Fruit fly (Drosophila melanogaster): ENCODE measurements around the gene CG14408.
A peak's percentile ranks its signal among the peaks of the same experiment; 100 is the strongest.

The CG14408 gene

dm6 chrX:14841893-14842505 is 10.2 kb upstream of the CG14408 start (continued):
- TF ChIP-seq CG43689 (GFP tag; IDR thresholded peaks at IDR 0.05) (no peak), CG13424 (tag; optimal IDR thresholded peaks at IDR 0.05) (peak; percentile 7), fd102C (GFP tag; optimal IDR thresholded peaks at IDR 0.05) (no peak), gem (tag; optimal IDR thresholded peaks at IDR 0.05) (peak; percentile 5), CG8388 (GFP tag; optimal IDR thresholded peaks at IDR 0.05) (peak; percentile 42), NFAT (GFP tag; IDR thresholded peaks at IDR 0.05) (no peak), Ets65A (GFP tag) (no peak), tap (tag; optimal IDR thresholded peaks at IDR 0.05) (no peak), Dbx (GFP tag; IDR thresholded peaks at IDR 0.05) (0 out of 3 replicates have a peak, but pooled peaks have one; percentile 21), CG31441 (GFP tag; IDR thresholded peaks at IDR 0.05) (0 out of 2 replicates have a peak, but pooled peaks have one; percentile 10), sr (GFP tag; IDR thresholded peaks at IDR 0.05) (no peak), CG4360 (GFP tag; IDR thresholded peaks at IDR 0.05) (no peak), Camta (GFP tag; optimal IDR thresholded peaks at IDR 0.05) (no peak), Optix (GFP tag; IDR thresholded peaks at IDR 0.05) (0 out of 3 replicates have a peak, but pooled peaks have one; percentile 28), CG11504 (tag; optimal IDR thresholded peaks at IDR 0.05) (peak; percentile 11), CG7987 (GFP tag; optimal IDR thresholded peaks at IDR 0.05) (no peak), CG2678 (tag; optimal IDR thresholded peaks at IDR 0.05) (peak; percentile 8), onecut (GFP tag; IDR thresholded peaks at IDR 0.05) (peak; percentile 44), hth (optimal IDR thresholded peaks at IDR 0.05) (no peak), caup (GFP tag; optimal IDR thresholded peaks at IDR 0.05; ENCODE audit: severe bottlenecking) (peak; percentile 1), CG4730 (GFP tag; IDR thresholded peaks at IDR 0.05) (no peak), unpg (GFP tag; optimal IDR thresholded peaks at IDR 0.05) (peak; percentile 2), Dip2 (GFP tag; IDR thresholded peaks at IDR 0.05) (no peak), knrl (GFP tag; IDR thresholded peaks at IDR 0.05; ENCODE audit: partially characterized antibody) (0 out of 3 replicates have a peak, but pooled peaks have one; percentile 16), vfl (GFP tag; optimal IDR thresholded peaks at IDR 0.05) (no peak), crp (GFP tag; optimal IDR thresholded peaks at IDR 0.05) (no peak), Lim3 (GFP tag; IDR thresholded peaks at IDR 0.05) (no peak), H2.0 (GFP tag; IDR thresholded peaks at IDR 0.05) (0 out of 2 replicates have a peak, but pooled peaks have one; percentile 20), HLH3B (GFP tag; IDR thresholded peaks at IDR 0.05) (peak; percentile 34; the same call in 1 of the 2 replicates), esg (GFP tag; conservative IDR thresholded peaks at IDR 0.05) (no peak), Dfd (GFP tag; optimal IDR thresholded peaks at IDR 0.05) (no peak), Trl (optimal IDR thresholded peaks at IDR 0.05) (no peak), Trl (GFP tag; optimal IDR thresholded peaks at IDR 0.05) (no peak), Ets97D (GFP tag; optimal IDR thresholded peaks at IDR 0.05) (peak; percentile 47), bsh (GFP tag; optimal IDR thresholded peaks at IDR 0.05) (peak in 1 of 2 experiments; percentile 21), phol (tag; optimal IDR thresholded peaks at IDR 0.05) (peak; percentile 0)

- TF ChIP-seq CG31441 (GFP tag; IDR thresholded peaks at IDR 0.05): peak; percentile 64
- TF ChIP-seq gem (tag; optimal IDR thresholded peaks at IDR 0.05): peak; percentile 81
- peak; percentile 37 for TF ChIP-seq tap (tag; optimal IDR thresholded peaks at IDR 0.05)
- no peak for TF ChIP-seq CG14965 (GFP tag; optimal IDR thresholded peaks at IDR 0.05; ENCODE audit: borderline replicate concordance)
- TF ChIP-seq Dref (GFP tag; IDR thresholded peaks at IDR 0.05): no peak
- TF ChIP-seq CG6854 (GFP tag; optimal IDR thresholded peaks at IDR 0.05): peak; percentile 11
- TF ChIP-seq CG33557 (GFP tag; optimal IDR thresholded peaks at IDR 0.05): no peak
- TF ChIP-seq ranshi (GFP tag; IDR thresholded peaks at IDR 0.05): 0 out of 2 replicates have a peak, but pooled peaks have one; percentile 6
- TF ChIP-seq CG13424 (tag; optimal IDR thresholded peaks at IDR 0.05): peak; percentile 46
- no peak for TF ChIP-seq TFAM (GFP tag; optimal IDR thresholded peaks at IDR 0.05)
- TF ChIP-seq kah (GFP tag; optimal IDR thresholded peaks at IDR 0.05): no peak
- TF ChIP-seq Oli (tag; optimal IDR thresholded peaks at IDR 0.05): peak; percentile 55
- TF ChIP-seq da (GFP tag; optimal IDR thresholded peaks at IDR 0.05): no peak
- TF ChIP-seq CG3281 (GFP tag; optimal IDR thresholded peaks at IDR 0.05): peak; percentile 6
- TF ChIP-seq CG10366 (GFP tag; IDR thresholded peaks at IDR 0.05): peak; percentile 8; the same call in 1 of the 2 replicates
- TF ChIP-seq CG17361 (GFP tag; IDR thresholded peaks at IDR 0.05): 0 out of 3 replicates have a peak, but pooled peaks have one; percentile 43
- TF ChIP-seq lmd (GFP tag; IDR thresholded peaks at IDR 0.05): peak; percentile 47; the same call in 1 of the 2 replicates
- 0 out of 2 replicates have a peak, but pooled peaks have one; percentile 15 for TF ChIP-seq CG32767 (GFP tag; IDR thresholded peaks at IDR 0.05)
- TF ChIP-seq CG6689 (GFP tag; IDR thresholded peaks at IDR 0.05): peak; percentile 46
These were observed 8.6 kb upstream of the CG14408 start for dm6 chrX:14840417-14840872.

All from whole organism, embryonic.